Fruit fly (Drosophila melanogaster) Kc167 (cell line): ENCODE data around the gene ZC3H3.

ENCODE experiments used
- Sin3A ChIP-seq: fragments of >200 bp; optimal IDR thresholded peaks from 2 replicates; lab custom pipeline; 2018; ENCODE audit warnings: missing external identifiers
- h ChIP-seq: fragments of >200 bp; optimal IDR thresholded peaks from 3 replicates; lab custom pipeline; 2018; ENCODE audit warnings: missing external identifiers
- insv ChIP-seq: fragments of >200 bp; optimal IDR thresholded peaks from 3 replicates; lab custom pipeline; 2018; ENCODE audit warnings: missing external identifiers
- psq ChIP-seq: fragments of >200 bp; optimal IDR thresholded peaks from 2 replicates; lab custom pipeline; 2017; ENCODE audit warnings: missing external identifiers
- ttk ChIP-seq: sonication (Bioruptor generic); optimal IDR thresholded peaks from 2 replicates; lab custom pipeline; 2017; ENCODE audit warnings: missing external identifiers

dm6 chr3L:8520252-8520651 lies 10.7 kb upstream of the ZC3H3 start, which contains the start of gene se:
- TF ChIP-seq insv (no peak), psq (lab: Kevin White, UChicago) (no peak), h (lab: Kevin White, UChicago) (no peak), Sin3A (lab: Kevin White, UChicago) (no peak), ttk (lab: Kevin White, UChicago) (no peak)
